Worm (Caenorhabditis elegans) whole organism, L2 larva: ENCODE results near the gene R11A8.1.

Experiments used
- C34F6.9 ChIP-seq: fragments of 150-350 bp; optimal IDR thresholded peaks from 2 replicates; lab custom pipeline; 2014; ENCODE audit warnings: missing biosample characterization, missing genetic modification characterization
- F13H6.1 ChIP-seq: sonication (generic microtip); optimal IDR thresholded peaks from 2 replicates; lab custom pipeline; 2016; ENCODE audit warnings: missing genetic modification characterization, missing compliant biosample characterization
- R02D3.7 ChIP-seq: fragments of 150-350 bp; optimal IDR thresholded peaks from 2 replicates; lab custom pipeline; 2014; ENCODE audit warnings: missing biosample characterization, missing genetic modification characterization
- Y55F3AM.14 ChIP-seq: fragments of 200-800 bp; sonication (Bioruptor generic); optimal IDR thresholded peaks from 2 replicates; lab custom pipeline; 2018; ENCODE audit warnings: mild to moderate bottlenecking, missing genetic modification characterization, missing compliant biosample characterization
- ZK546.5 ChIP-seq: sonication (generic microtip); optimal IDR thresholded peaks from 2 replicates; lab custom pipeline; 2017; ENCODE audit warnings: missing biosample characterization, missing genetic modification characterization
- alr-1 ChIP-seq: fragments of 150-350 bp; optimal IDR thresholded peaks from 2 replicates; lab custom pipeline; 2014; ENCODE audit warnings: missing biosample characterization, missing genetic modification characterization
- aly-2 ChIP-seq: fragments of 150-350 bp; optimal IDR thresholded peaks from 2 replicates; lab custom pipeline; 2014; ENCODE audit warnings: missing biosample characterization, missing genetic modification characterization
- ama-1 ChIP-seq: fragments of 150-350 bp; optimal IDR thresholded peaks from 2 replicates; lab custom pipeline; 2018; ENCODE audit warnings: inconsistent platforms
- blmp-1 ChIP-seq: sonication (generic microtip); optimal IDR thresholded peaks from 2 replicates; lab custom pipeline; 2017; ENCODE audit warnings: missing genetic modification characterization, mild to moderate bottlenecking, missing compliant biosample characterization, antibody characterized with exemption, moderate library complexity; ENCODE audit not compliant: insufficient read depth
- ceh-16 ChIP-seq: fragments of 150-350 bp; optimal IDR thresholded peaks from 2 replicates; lab custom pipeline; 2014; ENCODE audit warnings: missing biosample characterization, missing genetic modification characterization
- ceh-82 ChIP-seq: fragments of 150-350 bp; optimal IDR thresholded peaks from 2 replicates; lab custom pipeline; 2014; ENCODE audit warnings: missing biosample characterization, missing genetic modification characterization
- crh-2 ChIP-seq: sonication (generic microtip); optimal IDR thresholded peaks from 2 replicates; lab custom pipeline; 2017; ENCODE audit warnings: missing biosample characterization, missing genetic modification characterization
- dmd-4 ChIP-seq: sonication (generic microtip); optimal IDR thresholded peaks from 2 replicates; lab custom pipeline; 2017; ENCODE audit warnings: missing biosample characterization, missing genetic modification characterization
- egl-27 ChIP-seq: sonication (generic microtip); optimal IDR thresholded peaks from 3 replicates; lab custom pipeline; 2017; ENCODE audit warnings: missing biosample characterization, missing genetic modification reagents, missing genetic modification characterization
- elt-1 ChIP-seq: fragments of 150-350 bp; optimal IDR thresholded peaks from 2 replicates; lab custom pipeline; 2014; ENCODE audit warnings: missing biosample characterization, missing genetic modification characterization
- elt-3 ChIP-seq: sonication (generic microtip); optimal IDR thresholded peaks from 2 replicates; lab custom pipeline; 2017; ENCODE audit warnings: missing biosample characterization, missing genetic modification characterization
- fos-1 ChIP-seq: fragments of 150-350 bp; optimal IDR thresholded peaks from 2 replicates; lab custom pipeline; 2014; ENCODE audit warnings: missing biosample characterization, missing genetic modification characterization
- gmeb-1 ChIP-seq: fragments of 150-350 bp; optimal IDR thresholded peaks from 2 replicates; lab custom pipeline; 2014; ENCODE audit warnings: missing biosample characterization, missing genetic modification characterization
- lin-11 ChIP-seq: fragments of 150-350 bp; sonication (generic microtip); optimal IDR thresholded peaks from 2 replicates; lab custom pipeline; 2014; ENCODE audit warnings: missing biosample characterization, missing genetic modification characterization, inconsistent platforms, mixed read lengths
- lin-13 ChIP-seq: fragments of 150-350 bp; optimal IDR thresholded peaks from 2 replicates; lab custom pipeline; 2014; ENCODE audit warnings: missing biosample characterization, missing genetic modification reagents, missing genetic modification characterization
- lin-39 ChIP-seq: fragments of 150-350 bp; optimal IDR thresholded peaks from 2 replicates; lab custom pipeline; 2014; ENCODE audit warnings: missing biosample characterization, missing genetic modification reagents, missing genetic modification characterization
- lsy-2 ChIP-seq, 2 experiments: fragments of 150-350 bp in 1 of 2; sonication (generic microtip) in 1 of 2; optimal IDR thresholded peaks; 2 replicates each; lab custom pipeline; 2014 to 2017; ENCODE audit warnings: missing biosample characterization in 2 of 2, missing genetic modification characterization in 2 of 2
- mab-5 ChIP-seq: fragments of 150-350 bp; optimal IDR thresholded peaks from 2 replicates; lab custom pipeline; 2014; ENCODE audit warnings: missing biosample characterization, missing genetic modification characterization
- mbf-1 ChIP-seq: sonication (generic microtip); optimal IDR thresholded peaks from 2 replicates; lab custom pipeline; 2017; ENCODE audit warnings: missing biosample characterization, missing genetic modification characterization
- mdl-1 ChIP-seq, 2 experiments: fragments of 150-350 bp in 1 of 2; sonication (generic microtip) in 1 of 2; optimal IDR thresholded peaks; 2 replicates each; lab custom pipeline; 2017; ENCODE audit warnings: missing biosample characterization in 2 of 2, missing genetic modification characterization in 2 of 2
- nhr-10 ChIP-seq: sonication (generic microtip); optimal IDR thresholded peaks from 2 replicates; lab custom pipeline; 2017; ENCODE audit warnings: missing biosample characterization, missing genetic modification characterization
- nhr-11 ChIP-seq: fragments of 150-350 bp; optimal IDR thresholded peaks from 2 replicates; lab custom pipeline; 2014; ENCODE audit warnings: missing biosample characterization, missing genetic modification characterization
- nhr-12 ChIP-seq: fragments of 150-350 bp; optimal IDR thresholded peaks from 2 replicates; lab custom pipeline; 2014; ENCODE audit warnings: missing biosample characterization, missing genetic modification characterization
- nhr-129 ChIP-seq: fragments of 150-350 bp; optimal IDR thresholded peaks from 2 replicates; lab custom pipeline; 2014; ENCODE audit warnings: missing biosample characterization, missing genetic modification characterization
- nhr-21 ChIP-seq: fragments of 150-350 bp; optimal IDR thresholded peaks from 2 replicates; lab custom pipeline; 2014; ENCODE audit warnings: missing biosample characterization, missing genetic modification characterization
- nhr-23 ChIP-seq: fragments of 150-350 bp; optimal IDR thresholded peaks from 2 replicates; lab custom pipeline; 2014; ENCODE audit warnings: missing biosample characterization, missing genetic modification reagents, missing genetic modification characterization
- nhr-237 ChIP-seq: fragments of 150-350 bp; optimal IDR thresholded peaks from 2 replicates; lab custom pipeline; 2014; ENCODE audit warnings: missing biosample characterization, missing genetic modification characterization
- nhr-25 ChIP-seq: fragments of 150-350 bp; sonication (generic microtip); optimal IDR thresholded peaks from 3 replicates; lab custom pipeline; 2014; ENCODE audit warnings: missing biosample characterization, missing genetic modification characterization
- nhr-6 ChIP-seq: fragments of 150-350 bp; optimal IDR thresholded peaks from 2 replicates; lab custom pipeline; 2014; ENCODE audit warnings: missing biosample characterization, missing genetic modification characterization
- nhr-77 ChIP-seq: fragments of 150-350 bp; optimal IDR thresholded peaks from 2 replicates; lab custom pipeline; 2014; ENCODE audit warnings: missing biosample characterization, missing genetic modification characterization
- peb-1 ChIP-seq: fragments of 150-350 bp; optimal IDR thresholded peaks from 2 replicates; lab custom pipeline; 2014; ENCODE audit warnings: missing biosample characterization, missing genetic modification characterization
- sem-4 ChIP-seq: fragments of 150-350 bp; optimal IDR thresholded peaks from 2 replicates; lab custom pipeline; 2014; ENCODE audit warnings: missing biosample characterization, missing genetic modification reagents, missing genetic modification characterization
- skn-1 ChIP-seq: sonication (generic microtip); optimal IDR thresholded peaks from 2 replicates; lab custom pipeline; 2017; ENCODE audit warnings: missing biosample characterization, missing genetic modification characterization
- sma-3 ChIP-seq: sonication (generic microtip); optimal IDR thresholded peaks from 2 replicates; lab custom pipeline; 2016; ENCODE audit warnings: missing genetic modification reagents, missing genetic modification characterization, missing compliant biosample characterization
- sma-9 ChIP-seq, 2 experiments: fragments of 150-350 bp in 1 of 2; sonication (generic microtip) in 1 of 2; optimal IDR thresholded peaks; 2 replicates each; lab custom pipeline; 2014 to 2016; ENCODE audit warnings: missing genetic modification characterization in 2 of 2, mild to moderate bottlenecking in 1 of 2, missing biosample characterization in 1 of 2, missing compliant biosample characterization in 1 of 2, missing genetic modification reagents in 1 of 2, moderate library complexity in 1 of 2
- snpc-4 ChIP-seq: fragments of 150-350 bp; optimal IDR thresholded peaks from 2 replicates; lab custom pipeline; 2014; ENCODE audit warnings: missing biosample characterization, missing genetic modification characterization
- unc-39 ChIP-seq: fragments of 150-350 bp; optimal IDR thresholded peaks from 2 replicates; lab custom pipeline; 2014; ENCODE audit warnings: missing biosample characterization, missing genetic modification characterization
- unc-55 ChIP-seq: fragments of 150-350 bp; sonication (generic microtip); optimal IDR thresholded peaks from 3 replicates; lab custom pipeline; 2014; ENCODE audit warnings: missing biosample characterization, missing genetic modification reagents, missing genetic modification characterization
- unc-62 ChIP-seq: fragments of 150-350 bp; optimal IDR thresholded peaks from 2 replicates; lab custom pipeline; 2014; ENCODE audit warnings: missing biosample characterization, missing genetic modification reagents, missing genetic modification characterization
- zag-1 ChIP-seq: fragments of 150-350 bp; optimal IDR thresholded peaks from 2 replicates; lab custom pipeline; 2014; ENCODE audit warnings: missing biosample characterization, missing genetic modification characterization
- ztf-1 ChIP-seq: fragments of 200-800 bp; sonication (Bioruptor generic); conservative IDR thresholded peaks from 2 replicates; pipeline ENCODE4 v1.3.6; 2022; ENCODE audit warnings: missing genetic modification characterization, missing compliant biosample characterization
- ztf-11 ChIP-seq: sonication (generic microtip); optimal IDR thresholded peaks from 2 replicates; lab custom pipeline; 2017; ENCODE audit warnings: missing biosample characterization, missing genetic modification characterization
- ztf-4 ChIP-seq: fragments of 150-350 bp; optimal IDR thresholded peaks from 2 replicates; lab custom pipeline; 2014; ENCODE audit warnings: missing biosample characterization, missing genetic modification characterization

The R11A8.1 gene

ce11 chrIV:10344621-10345020, 12.4 kb downstream of the R11A8.1 start:
- TF ChIP-seq lin-13 (GFP tag; lab: Kevin White, UChicago) (peak; percentile 38), nhr-11 (tag; lab: Kevin White, UChicago) (no peak), ama-1 (lab: Kevin White, UChicago) (no peak), sma-9 (GFP tag; optimal IDR thresholded peaks at IDR 0.05; lab: Kevin White, UChicago) (peak; percentile 60), sma-9 (tag; optimal IDR thresholded peaks at IDR 0.05; lab: Kevin White, UChicago) (no peak), C34F6.9 (peak; percentile 69), nhr-129 (tag; lab: Kevin White, UChicago) (peak; percentile 68), F13H6.1 (tag; lab: Kevin White, UChicago) (peak; percentile 70), blmp-1 (no peak), ztf-4 (tag; lab: Kevin White, UChicago) (peak; percentile 20), lsy-2 (tag; optimal IDR thresholded peaks at IDR 0.05; lab: Kevin White, UChicago) (peak in 1 of 2 experiments; percentile 38), crh-2 (tag; lab: Kevin White, UChicago) (peak; percentile 74), unc-62 (GFP tag; lab: Kevin White, UChicago) (no peak), zag-1 (tag; lab: Kevin White, UChicago) (peak; percentile 9)

DNA sequence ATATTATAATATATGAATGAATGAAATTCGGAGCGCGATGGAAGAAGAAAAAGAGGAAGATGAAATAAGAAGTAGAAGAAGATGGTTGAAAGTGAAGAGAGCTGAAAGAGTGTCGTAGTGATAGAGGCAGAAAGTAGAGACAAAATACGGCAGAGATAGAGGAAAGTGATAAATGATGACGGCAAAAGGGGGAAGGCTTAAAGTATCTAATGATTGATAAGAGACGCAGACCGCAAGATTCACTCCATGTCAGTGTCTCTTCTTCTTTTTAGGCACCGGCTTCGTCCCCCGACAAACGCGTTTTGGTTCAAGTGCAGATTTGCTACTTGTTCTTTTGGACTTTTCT, 14.6 kb downstream of the R11A8.1 start:
- no peak for TF ChIP-seq peb-1 (tag; lab: Kevin White, UChicago)
- TF ChIP-seq nhr-237 (tag; lab: Kevin White, UChicago): no peak
- peak; percentile 48 for TF ChIP-seq egl-27 (tag; lab: Kevin White, UChicago)
- TF ChIP-seq F13H6.1 (tag; lab: Kevin White, UChicago): peak; percentile 74
- TF ChIP-seq ama-1 (lab: Kevin White, UChicago): no peak
- no peak for TF ChIP-seq lin-13 (GFP tag; lab: Kevin White, UChicago)
- no peak for TF ChIP-seq nhr-23 (tag; lab: Kevin White, UChicago)
- peak; percentile 77 for TF ChIP-seq ztf-4 (tag; lab: Kevin White, UChicago)
- no peak for TF ChIP-seq aly-2
- TF ChIP-seq blmp-1: peak; percentile 100
- TF ChIP-seq nhr-12 (tag; lab: Kevin White, UChicago): no peak
- peak; percentile 87 for TF ChIP-seq unc-55 (GFP tag; lab: Kevin White, UChicago)
- TF ChIP-seq elt-1 (tag; lab: Kevin White, UChicago): no peak
- no peak for TF ChIP-seq mbf-1
- peak; percentile 44 for TF ChIP-seq nhr-25 (tag; lab: Kevin White, UChicago)
- TF ChIP-seq snpc-4 (tag; lab: Kevin White, UChicago): peak; percentile 1
- TF ChIP-seq crh-2 (tag; lab: Kevin White, UChicago): peak; percentile 93
- TF ChIP-seq dmd-4: no peak
- TF ChIP-seq zag-1 (tag; lab: Kevin White, UChicago): no peak
- peak; percentile 95 for TF ChIP-seq fos-1 (tag; lab: Kevin White, UChicago)
- no peak for TF ChIP-seq C34F6.9
- peak in 1 of 2 experiments; percentile 15 for TF ChIP-seq mdl-1 (tag; optimal IDR thresholded peaks at IDR 0.05; lab: Kevin White, UChicago)
- no peak for TF ChIP-seq ceh-82 (tag; lab: Kevin White, UChicago)
- TF ChIP-seq nhr-11 (tag; lab: Kevin White, UChicago): no peak
- TF ChIP-seq unc-39 (tag; lab: Kevin White, UChicago): no peak
- TF ChIP-seq nhr-77 (tag; lab: Kevin White, UChicago): no peak
- TF ChIP-seq ztf-11: no peak
- peak; percentile 86 for TF ChIP-seq sma-9 (GFP tag; optimal IDR thresholded peaks at IDR 0.05; lab: Kevin White, UChicago)
- no peak for TF ChIP-seq sma-9 (tag; optimal IDR thresholded peaks at IDR 0.05; lab: Kevin White, UChicago)
- TF ChIP-seq unc-62 (GFP tag; lab: Kevin White, UChicago): peak; percentile 15
- no peak for TF ChIP-seq sem-4 (tag; lab: Kevin White, UChicago)
- no peak for TF ChIP-seq elt-3 (tag; lab: Kevin White, UChicago)
- no peak for TF ChIP-seq R02D3.7
- no peak for TF ChIP-seq nhr-6 (tag; lab: Kevin White, UChicago)
- TF ChIP-seq lin-11 (tag; lab: Kevin White, UChicago): no peak
- peak; percentile 46 for TF ChIP-seq gmeb-1
- no peak for TF ChIP-seq ceh-16 (tag; lab: Kevin White, UChicago)
- TF ChIP-seq nhr-129 (tag; lab: Kevin White, UChicago): peak; percentile 37
- TF ChIP-seq ZK546.5: no peak
- no peak for TF ChIP-seq ztf-1 (GFP tag; lab: Robert Waterston, UW)
- no peak for TF ChIP-seq alr-1 (tag; lab: Kevin White, UChicago)
- no peak for TF ChIP-seq Y55F3AM.14 (GFP tag; lab: Kevin White, UChicago)
- TF ChIP-seq skn-1 (tag; lab: Kevin White, UChicago): peak; percentile 65
- peak in 1 of 2 experiments; percentile 52 for TF ChIP-seq lsy-2 (tag; optimal IDR thresholded peaks at IDR 0.05; lab: Kevin White, UChicago)
- peak; percentile 84 for TF ChIP-seq mab-5 (tag; lab: Kevin White, UChicago)
- peak; percentile 79 for TF ChIP-seq sma-3 (GFP tag; lab: Kevin White, UChicago)
- peak; percentile 84 for TF ChIP-seq nhr-21 (tag; lab: Kevin White, UChicago)
- no peak for TF ChIP-seq lin-39
- TF ChIP-seq nhr-10: no peak
